Fruit fly (Drosophila melanogaster): ENCODE data around the gene CG4036.
A peak's percentile ranks its signal among the peaks of the same experiment; 100 is the strongest.

Gene CG4036

DNA sequence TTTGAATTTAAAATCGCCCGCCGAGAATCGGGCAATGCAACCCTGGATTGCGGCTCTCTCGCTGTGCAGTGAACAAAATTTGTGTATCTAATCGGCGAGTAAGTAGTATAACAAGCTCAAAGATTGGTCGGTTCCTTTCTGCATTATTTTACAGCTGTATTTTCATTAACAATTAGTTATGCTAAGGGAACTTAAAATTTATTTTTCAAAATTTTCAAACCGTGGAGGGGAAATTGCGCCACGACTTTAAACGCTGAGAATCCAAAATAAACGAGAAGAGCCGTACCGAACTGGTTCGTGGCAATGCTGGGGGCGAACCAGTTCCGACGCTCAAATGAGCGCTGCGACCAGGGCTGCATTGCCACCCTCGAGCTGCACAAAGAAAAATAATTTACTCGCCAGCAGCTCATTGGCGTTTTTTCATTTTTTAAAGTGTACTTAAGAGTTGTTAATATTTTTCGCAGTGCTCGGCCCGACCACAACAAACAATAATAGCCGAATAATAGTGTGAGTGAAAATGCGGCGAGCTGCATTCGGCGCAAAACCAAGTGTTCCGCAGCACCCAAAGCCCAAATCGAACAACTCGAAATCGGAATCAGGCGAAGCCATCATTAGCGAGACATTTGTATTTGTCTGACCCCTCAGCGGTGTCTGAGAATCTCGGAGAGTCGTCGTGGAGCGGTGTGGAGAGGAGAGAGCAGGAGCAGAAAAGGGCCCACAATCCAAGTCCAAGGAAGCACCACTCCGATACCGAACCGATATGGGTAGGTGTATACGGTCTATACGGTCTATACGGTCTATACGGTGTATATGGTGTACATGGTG, 32.5 kb upstream of the CG4036 start, which contains the start of gene zf30C (continued):
- TF ChIP-seq CG17385 (GFP tag; optimal IDR thresholded peaks at IDR 0.05), result peak; percentile 73
- TF ChIP-seq CG10147 (GFP tag; optimal IDR thresholded peaks at IDR 0.05), result peak; percentile 56
- TF ChIP-seq CG1603 (tag; optimal IDR thresholded peaks at IDR 0.05), result peak; percentile 75
- peak; percentile 84 for TF ChIP-seq ab (GFP tag; optimal IDR thresholded peaks at IDR 0.05)
- peak; percentile 77 for TF ChIP-seq p53 (GFP tag; optimal IDR thresholded peaks at IDR 0.05)
- TF ChIP-seq C15 (GFP tag; IDR thresholded peaks at IDR 0.05), result peak; percentile 67; the same call in 1 of the 3 replicates
- peak; percentile 87 for TF ChIP-seq sug (tag; optimal IDR thresholded peaks at IDR 0.05)
- peak; percentile 100 for TF ChIP-seq CG15514 (GFP tag; optimal IDR thresholded peaks at IDR 0.05)
- no peak for TF ChIP-seq Dfd (GFP tag; optimal IDR thresholded peaks at IDR 0.05)
- peak; percentile 70 for TF ChIP-seq da (GFP tag; optimal IDR thresholded peaks at IDR 0.05)
- TF ChIP-seq exex (tag; optimal IDR thresholded peaks at IDR 0.05), result peak; percentile 37
- peak; percentile 61 for TF ChIP-seq Usf (GFP tag; optimal IDR thresholded peaks at IDR 0.05)
- TF ChIP-seq CG14050 (GFP tag; IDR thresholded peaks at IDR 0.05), result peak; percentile 57; the same call in 2 of the 3 replicates
- TF ChIP-seq CG42726 (GFP tag; IDR thresholded peaks at IDR 0.05; ENCODE audit: partially characterized antibody), result peak; percentile 57; the same call in 1 of the 2 replicates
- TF ChIP-seq pfk (GFP tag; optimal IDR thresholded peaks at IDR 0.05), result peak; percentile 20
- TF ChIP-seq cato (GFP tag; optimal IDR thresholded peaks at IDR 0.05; ENCODE audit: borderline replicate concordance), result peak; percentile 61
- peak; percentile 48; the same call in 1 of the 2 replicates for TF ChIP-seq Poxn (GFP tag; IDR thresholded peaks at IDR 0.05)
- TF ChIP-seq cad (GFP tag; optimal IDR thresholded peaks at IDR 0.05), result no peak
- peak; percentile 66 for TF ChIP-seq CG10209 (GFP tag; optimal IDR thresholded peaks at IDR 0.05)

DNA sequence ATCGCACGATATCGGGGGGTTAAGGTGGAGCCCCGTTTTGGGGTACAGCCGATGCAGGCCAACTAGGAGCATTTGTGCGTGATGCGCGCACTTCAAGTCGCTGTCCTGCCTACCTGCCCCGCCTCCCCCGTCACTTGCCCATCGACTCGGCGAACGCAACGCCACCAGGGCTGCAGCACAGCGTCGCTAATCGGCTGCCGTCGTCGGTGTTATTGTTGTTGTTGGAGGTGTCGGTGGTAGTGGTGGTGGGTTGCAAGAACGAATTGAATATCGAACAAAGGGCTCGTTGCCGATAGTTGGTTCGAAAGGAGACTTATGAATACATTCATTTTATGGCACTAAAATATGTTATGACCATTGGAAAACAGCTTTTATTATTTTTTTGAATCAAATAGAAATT, 31.8 kb upstream of the CG4036 start:
- no peak for TF ChIP-seq sqz (GFP tag; optimal IDR thresholded peaks at IDR 0.05)
- no peak for TF ChIP-seq Camta (GFP tag; optimal IDR thresholded peaks at IDR 0.05)
- TF ChIP-seq CG2120 (GFP tag; optimal IDR thresholded peaks at IDR 0.05), result peak; percentile 78
- TF ChIP-seq Dfd (GFP tag; optimal IDR thresholded peaks at IDR 0.05), result no peak
- peak; percentile 4 for TF ChIP-seq CG4282 (GFP tag; optimal IDR thresholded peaks at IDR 0.05)
- peak; percentile 89 for TF ChIP-seq ato (GFP tag; IDR thresholded peaks at IDR 0.05; ENCODE audit: partially characterized antibody)
- TF ChIP-seq CG6791 (GFP tag; IDR thresholded peaks at IDR 0.05; ENCODE audit: partially characterized antibody), result peak; percentile 94
- peak; percentile 15 for TF ChIP-seq emc (GFP tag; optimal IDR thresholded peaks at IDR 0.05)
- no peak for TF ChIP-seq CG6854 (GFP tag; optimal IDR thresholded peaks at IDR 0.05)
- TF ChIP-seq CG11085 (GFP tag; IDR thresholded peaks at IDR 0.05), result peak; percentile 77
- TF ChIP-seq Nf-YA (GFP tag; IDR thresholded peaks at IDR 0.05), result peak; percentile 54; the same call in 1 of the 2 replicates
- no peak for TF ChIP-seq CG12769 (tag; optimal IDR thresholded peaks at IDR 0.05)
- TF ChIP-seq CG12104 (GFP tag; optimal IDR thresholded peaks at IDR 0.05), result no peak
- peak; percentile 15; the same call in 1 of the 2 replicates for TF ChIP-seq seq (GFP tag; IDR thresholded peaks at IDR 0.05)
- no peak for TF ChIP-seq p53 (GFP tag; optimal IDR thresholded peaks at IDR 0.05)
- TF ChIP-seq Bdp1 (GFP tag; optimal IDR thresholded peaks at IDR 0.05), result peak; percentile 54
- TF ChIP-seq sima (GFP tag; optimal IDR thresholded peaks at IDR 0.05), result no peak
- no peak for TF ChIP-seq lov (optimal IDR thresholded peaks at IDR 0.05)
- TF ChIP-seq lov (GFP tag; IDR thresholded peaks at IDR 0.05), result peak; percentile 30; the same call in 1 of the 3 replicates
- no peak for TF ChIP-seq yki (optimal IDR thresholded peaks at IDR 0.05)
- peak; percentile 23; the same call in 1 of the 2 replicates for TF ChIP-seq CG17328 (GFP tag; IDR thresholded peaks at IDR 0.05)
- TF ChIP-seq CG3163 (GFP tag; optimal IDR thresholded peaks at IDR 0.05), result peak; percentile 27
- peak; percentile 48 for TF ChIP-seq gsb (GFP tag; IDR thresholded peaks at IDR 0.05)
- peak; percentile 71 for TF ChIP-seq CG2712 (tag; optimal IDR thresholded peaks at IDR 0.05)
- peak; percentile 35 for TF ChIP-seq zen (tag; optimal IDR thresholded peaks at IDR 0.05)
- TF ChIP-seq CG12744 (GFP tag; optimal IDR thresholded peaks at IDR 0.05), result no peak
- peak; percentile 54 for TF ChIP-seq Dek (tag; optimal IDR thresholded peaks at IDR 0.05)
- peak; percentile 0 for TF ChIP-seq Lhr (GFP tag; optimal IDR thresholded peaks at IDR 0.05)
- TF ChIP-seq Fer2 (tag; optimal IDR thresholded peaks at IDR 0.05), result peak; percentile 50
- TF ChIP-seq vvl (GFP tag; IDR thresholded peaks at IDR 0.05), result peak; percentile 83
- TF ChIP-seq CG9215 (GFP tag; IDR thresholded peaks at IDR 0.05), result peak; percentile 57; the same call in 1 of the 2 replicates
- TF ChIP-seq bbx (GFP tag; IDR thresholded peaks at IDR 0.05; ENCODE audit: partially characterized antibody), result peak; percentile 95

Data from whole organism, embryonic.